Worm (Caenorhabditis elegans) whole organism, late embryonic: ENCODE measurements around the gene srx-26.

ENCODE experiments used
- C38D4.7 ChIP-seq: fragments of 200-800 bp; sonication (Bioruptor generic); optimal IDR thresholded peaks from 2 replicates; lab custom pipeline; 2018; ENCODE audit warnings: mild to moderate bottlenecking, missing genetic modification characterization, moderate library complexity, missing compliant biosample characterization
- F13H6.1 ChIP-seq: sonication (generic microtip); optimal IDR thresholded peaks from 2 replicates; lab custom pipeline; 2016; ENCODE audit warnings: missing genetic modification characterization, missing compliant biosample characterization
- T23F11.4 ChIP-seq: fragments of 200-800 bp; sonication (Bioruptor generic); optimal IDR thresholded peaks from 2 replicates; lab custom pipeline; 2018; ENCODE audit warnings: mild to moderate bottlenecking, missing genetic modification characterization, missing compliant biosample characterization
- Y22D7AL.16 ChIP-seq: sonication (generic microtip); optimal IDR thresholded peaks from 2 replicates; lab custom pipeline; 2016; ENCODE audit warnings: missing genetic modification characterization, missing compliant biosample characterization
- ceh-18 ChIP-seq: sonication (generic microtip); optimal IDR thresholded peaks from 2 replicates; lab custom pipeline; 2016; ENCODE audit warnings: missing genetic modification characterization, missing compliant biosample characterization
- ceh-2 ChIP-seq: sonication (generic microtip); optimal IDR thresholded peaks from 2 replicates; lab custom pipeline; 2016; ENCODE audit warnings: missing genotype, missing genetic modification characterization, missing compliant biosample characterization
- ceh-22 ChIP-seq: sonication (generic microtip); optimal IDR thresholded peaks from 2 replicates; lab custom pipeline; 2017; ENCODE audit warnings: missing biosample characterization, missing genetic modification characterization
- ceh-30 ChIP-seq: fragments of 150-350 bp; optimal IDR thresholded peaks from 2 replicates; lab custom pipeline; 2014; ENCODE audit warnings: missing biosample characterization, missing genetic modification characterization
- ceh-31 ChIP-seq: sonication (generic microtip); optimal IDR thresholded peaks from 2 replicates; lab custom pipeline; 2016; ENCODE audit warnings: missing genetic modification characterization, missing compliant biosample characterization
- ceh-45 ChIP-seq: fragments of 200-800 bp; sonication (Bioruptor generic); IDR thresholded peaks from 2 replicates; pipeline ENCODE4 v1.3.6; 2022; ENCODE audit warnings: missing genetic modification reagents, missing genetic modification characterization, missing compliant biosample characterization
- ceh-48 ChIP-seq: sonication (generic microtip); optimal IDR thresholded peaks from 2 replicates; lab custom pipeline; 2016; ENCODE audit warnings: missing genetic modification characterization, inconsistent platforms, missing compliant biosample characterization
- ceh-9 ChIP-seq: sonication (generic microtip); optimal IDR thresholded peaks from 2 replicates; lab custom pipeline; 2016; ENCODE audit warnings: mild to moderate bottlenecking, missing genetic modification characterization, inconsistent platforms, missing compliant biosample characterization
- dmd-4 ChIP-seq: sonication (generic microtip); optimal IDR thresholded peaks from 2 replicates; lab custom pipeline; 2016; ENCODE audit warnings: borderline replicate concordance, missing genetic modification characterization, missing compliant biosample characterization
- dve-1 ChIP-seq: sonication (generic microtip); optimal IDR thresholded peaks from 2 replicates; lab custom pipeline; 2017; ENCODE audit warnings: antibody characterized with exemption, mild to moderate bottlenecking, missing genetic modification characterization, missing compliant biosample characterization
- elt-2 ChIP-seq: sonication (generic microtip); optimal IDR thresholded peaks from 2 replicates; lab custom pipeline; 2016; ENCODE audit warnings: missing genetic modification reagents, missing genetic modification characterization, missing compliant biosample characterization
- ets-4 ChIP-seq: sonication (generic microtip); optimal IDR thresholded peaks from 2 replicates; lab custom pipeline; 2016; ENCODE audit warnings: missing genetic modification characterization, missing compliant biosample characterization
- fkh-10 ChIP-seq: fragments of 150-350 bp; optimal IDR thresholded peaks from 2 replicates; lab custom pipeline; 2014; ENCODE audit warnings: missing biosample characterization, missing genetic modification reagents, missing genetic modification characterization
- fkh-6 ChIP-seq: sonication (generic microtip); optimal IDR thresholded peaks from 2 replicates; lab custom pipeline; 2016; ENCODE audit warnings: missing genetic modification characterization, missing compliant biosample characterization
- hlh-13 ChIP-seq: fragments of 200-800 bp; sonication (Bioruptor generic); optimal IDR thresholded peaks from 2 replicates; lab custom pipeline; 2018; ENCODE audit warnings: mild to moderate bottlenecking, missing genetic modification characterization, missing compliant biosample characterization
- hlh-15 ChIP-seq: sonication (generic microtip); optimal IDR thresholded peaks from 2 replicates; lab custom pipeline; 2016; ENCODE audit warnings: missing genetic modification characterization, missing compliant biosample characterization
- hlh-6 ChIP-seq: sonication (generic microtip); optimal IDR thresholded peaks from 2 replicates; lab custom pipeline; 2016; ENCODE audit warnings: missing genotype, missing genetic modification characterization, missing compliant biosample characterization
- hlh-8 ChIP-seq: sonication (generic microtip); optimal IDR thresholded peaks from 2 replicates; lab custom pipeline; 2016; ENCODE audit warnings: missing genotype, missing genetic modification characterization, missing compliant biosample characterization
- lin-11 ChIP-seq: fragments of 200-800 bp; sonication (Bioruptor generic); optimal IDR thresholded peaks from 2 replicates; lab custom pipeline; 2018; ENCODE audit warnings: mild to moderate bottlenecking, missing genetic modification characterization, missing compliant biosample characterization
- madf-2 ChIP-seq: sonication (generic microtip); optimal IDR thresholded peaks from 2 replicates; lab custom pipeline; 2017; ENCODE audit warnings: missing genetic modification characterization, missing compliant biosample characterization
- nhr-232 ChIP-seq: sonication (generic microtip); optimal IDR thresholded peaks from 2 replicates; lab custom pipeline; 2016; ENCODE audit warnings: missing genetic modification characterization, missing compliant biosample characterization
- pag-3 ChIP-seq: sonication (generic microtip); optimal IDR thresholded peaks from 2 replicates; lab custom pipeline; 2016; ENCODE audit warnings: missing compliant biosample characterization, missing genetic modification characterization, borderline replicate concordance
- pha-2 ChIP-seq: sonication (generic microtip); optimal IDR thresholded peaks from 2 replicates; lab custom pipeline; 2017; ENCODE audit warnings: mild to moderate bottlenecking, missing genetic modification characterization, missing compliant biosample characterization
- pha-4 ChIP-seq: fragments of 150-350 bp; optimal IDR thresholded peaks from 2 replicates; lab custom pipeline; 2018; ENCODE audit warnings: missing biosample characterization, missing genetic modification reagents, missing genetic modification characterization
- pqm-1 ChIP-seq: sonication (generic microtip); optimal IDR thresholded peaks from 2 replicates; lab custom pipeline; 2016; ENCODE audit warnings: missing genetic modification characterization, missing compliant biosample characterization
- ref-2 ChIP-seq: sonication (generic microtip); optimal IDR thresholded peaks from 2 replicates; lab custom pipeline; 2016; ENCODE audit warnings: missing genetic modification characterization, missing compliant biosample characterization
- sdc-2 ChIP-seq: sonication (generic microtip); optimal IDR thresholded peaks from 2 replicates; lab custom pipeline; 2016; ENCODE audit warnings: missing genotype, missing genetic modification characterization, missing compliant biosample characterization
- sox-2 ChIP-seq: fragments of 200-800 bp; sonication (Bioruptor generic); IDR thresholded peaks from 2 replicates; pipeline ENCODE4 v1.3.6; 2022; ENCODE audit warnings: missing genetic modification reagents, missing genetic modification characterization, missing compliant biosample characterization
- sox-4 ChIP-seq: sonication (generic microtip); optimal IDR thresholded peaks from 2 replicates; lab custom pipeline; 2017; ENCODE audit warnings: mild to moderate bottlenecking, missing genetic modification characterization, inconsistent platforms, missing compliant biosample characterization
- tbx-7 ChIP-seq: sonication (generic microtip); optimal IDR thresholded peaks from 2 replicates; lab custom pipeline; 2016; ENCODE audit warnings: missing genotype, missing genetic modification characterization, missing compliant biosample characterization
- ttx-3 ChIP-seq: sonication (generic microtip); optimal IDR thresholded peaks from 2 replicates; lab custom pipeline; 2016; ENCODE audit warnings: missing genetic modification reagents, missing genetic modification characterization, missing compliant biosample characterization
- unc-3 ChIP-seq, 2 experiments: fragments of 200-800 bp in 1 of 2; sonication (Bioruptor generic) in 1 of 2; sonication (generic microtip) in 1 of 2; conservative IDR thresholded peaks in 1 of 2; optimal IDR thresholded peaks in 1 of 2; 2 replicates each; pipeline versions ENCODE4 v1.3.6 to Lab custom; 2016 to 2022; ENCODE audit warnings: missing compliant biosample characterization in 2 of 2, missing genetic modification characterization in 2 of 2, missing genetic modification reagents in 1 of 2
- unc-42 ChIP-seq: sonication (generic microtip); optimal IDR thresholded peaks from 2 replicates; lab custom pipeline; 2016; ENCODE audit warnings: missing genotype, missing genetic modification characterization, missing compliant biosample characterization
- unc-86 ChIP-seq: sonication (generic microtip); optimal IDR thresholded peaks from 2 replicates; lab custom pipeline; 2016; ENCODE audit warnings: missing genetic modification characterization, missing compliant biosample characterization
- zip-5 ChIP-seq: sonication (generic microtip); optimal IDR thresholded peaks from 2 replicates; lab custom pipeline; 2016; ENCODE audit warnings: missing genetic modification characterization, missing compliant biosample characterization
- ztf-16 ChIP-seq: sonication (generic microtip); optimal IDR thresholded peaks from 2 replicates; lab custom pipeline; 2017; ENCODE audit warnings: missing genetic modification characterization, missing compliant biosample characterization

Gene srx-26

ce11 chrV:2774042-2774441, 21.1 kb upstream of the srx-26 start, which contains the start of gene srj-18:
srj-18 (plus strand) TSS chrV:2774342.
- TF ChIP-seq lin-11, result no peak
- TF ChIP-seq madf-2 (tag; lab: Kevin White, UChicago), result no peak
- no peak for TF ChIP-seq hlh-13
- TF ChIP-seq hlh-15, result no peak
- TF ChIP-seq ceh-9, result no peak
- TF ChIP-seq ceh-2, result no peak
- TF ChIP-seq fkh-10, result no peak
- no peak for TF ChIP-seq ztf-16
- TF ChIP-seq F13H6.1 (tag; lab: Kevin White, UChicago), result no peak
- TF ChIP-seq, all 69 proteins: peak for 0

ce11 chrV:2771560-2771959, 18.7 kb upstream of the srx-26 start, which contains the start of gene srh-56:
srh-56 (plus strand) TSS chrV:2771860.
- no peak for TF ChIP-seq ceh-31
- TF ChIP-seq unc-42, result no peak
- no peak for TF ChIP-seq fkh-10
- no peak for TF ChIP-seq ceh-18 (tag; lab: Kevin White, UChicago)
- no peak for TF ChIP-seq pqm-1
- no peak for TF ChIP-seq T23F11.4 (GFP tag; lab: Kevin White, UChicago)
- TF ChIP-seq sdc-2, result no peak
- TF ChIP-seq pag-3, result no peak
- TF ChIP-seq ceh-48 (tag; lab: Kevin White, UChicago), result no peak
- TF ChIP-seq ceh-22 (tag; lab: Kevin White, UChicago), result no peak
- no peak for TF ChIP-seq elt-2 (tag; lab: Kevin White, UChicago)
- TF ChIP-seq sox-2 (GFP tag; lab: Robert Waterston, UW), result no peak
- TF ChIP-seq hlh-13, result no peak
- no peak for TF ChIP-seq madf-2 (tag; lab: Kevin White, UChicago)
- no peak for TF ChIP-seq tbx-7 (tag; lab: Kevin White, UChicago)
- TF ChIP-seq pha-2 (tag; lab: Kevin White, UChicago), result no peak

- TF ChIP-seq Y22D7AL.16 (tag; lab: Kevin White, UChicago) (no peak), ceh-48 (tag; lab: Kevin White, UChicago) (no peak), fkh-6 (tag; lab: Kevin White, UChicago) (no peak), dve-1 (tag; lab: Kevin White, UChicago) (no peak), unc-86 (tag; lab: Kevin White, UChicago) (no peak), pha-2 (tag; lab: Kevin White, UChicago) (no peak), sox-4 (tag; lab: Kevin White, UChicago) (no peak), hlh-8 (no peak), ceh-30 (no peak), pha-4 (tag; lab: Kevin White, UChicago) (no peak), ceh-2 (no peak), ceh-22 (tag; lab: Kevin White, UChicago) (no peak), pqm-1 (no peak), ets-4 (tag; lab: Kevin White, UChicago) (no peak), nhr-232 (tag; lab: Kevin White, UChicago) (no peak), zip-5 (tag; lab: Kevin White, UChicago) (no peak), elt-2 (tag; lab: Kevin White, UChicago) (no peak), ref-2 (tag; lab: Kevin White, UChicago) (no peak), dmd-4 (tag; lab: Kevin White, UChicago) (no peak)
Measured at ce11 chrV:2769754-2770153, 16.8 kb upstream of the srx-26 start, which contains the start of gene dhs-15. dhs-15 (minus strand) TSS chrV:2769854.

ce11 chrV:2767465-2767864, 14.6 kb upstream of the srx-26 start, which contains the start of gene R05D8.9:
R05D8.9 (minus strand) TSS chrV:2767565.
- TF ChIP-seq ceh-45, result no peak
- TF ChIP-seq unc-3 (GFP tag; conservative IDR thresholded peaks at IDR 0.05; lab: Robert Waterston, UW), result no peak
- no peak for TF ChIP-seq unc-3 (tag; optimal IDR thresholded peaks at IDR 0.05; lab: Kevin White, UChicago)
- no peak for TF ChIP-seq hlh-6 (tag; lab: Kevin White, UChicago)
- no peak for TF ChIP-seq C38D4.7 (GFP tag; lab: Kevin White, UChicago)
- TF ChIP-seq hlh-13, result no peak
- no peak for TF ChIP-seq ttx-3
